Fruit fly (Drosophila melanogaster): Measurements from ENCODE around the gene RpL30.

The RpL30 gene

dm6 chr2L:19014032-19014880, 5.2 kb upstream of the RpL30 start (continued):
- peak; percentile 17 to 22 for TF ChIP-seq Pdp1 (GFP tag; optimal IDR thresholded peaks at IDR 0.05)
- no peak for TF ChIP-seq Sin3A (optimal IDR thresholded peaks at IDR 0.05)
- TF ChIP-seq CG1024 (GFP tag; IDR thresholded peaks at IDR 0.05), result no peak
- peak; percentile 47 for TF ChIP-seq E2f1 (GFP tag; IDR thresholded peaks at IDR 0.05)
- no peak for TF ChIP-seq Mad (GFP tag; optimal IDR thresholded peaks at IDR 0.05)
- no peak for TF ChIP-seq dmrt11E (tag; optimal IDR thresholded peaks at IDR 0.05)
- TF ChIP-seq CG8290 (GFP tag; optimal IDR thresholded peaks at IDR 0.05), result no peak
- peak in 1 of 2 experiments; percentile 25 for TF ChIP-seq CG8290 (tag; optimal IDR thresholded peaks at IDR 0.05)
- TF ChIP-seq aop (GFP tag; IDR thresholded peaks at IDR 0.05), result no peak
- no peak for TF ChIP-seq CG17328 (GFP tag; IDR thresholded peaks at IDR 0.05)
- no peak for TF ChIP-seq Spps (tag; optimal IDR thresholded peaks at IDR 0.05)
- TF ChIP-seq lola (GFP tag; optimal IDR thresholded peaks at IDR 0.05), result peak in 1 of 3 experiments; percentile 46
- peak; percentile 48; the same call in 1 of the 3 replicates for TF ChIP-seq tgo (GFP tag; IDR thresholded peaks at IDR 0.05)
- peak; percentile 72 for TF ChIP-seq ATbp (GFP tag; optimal IDR thresholded peaks at IDR 0.05)
- TF ChIP-seq Sox102F (GFP tag; optimal IDR thresholded peaks at IDR 0.05), result peak; percentile 78
- TF ChIP-seq Aef1 (GFP tag; IDR thresholded peaks at IDR 0.05), result peak; percentile 58; the same call in 2 of the 3 replicates
- peak; percentile 66 for TF ChIP-seq mirr (GFP tag; optimal IDR thresholded peaks at IDR 0.05)
- no peak for TF ChIP-seq CG2129 (GFP tag; IDR thresholded peaks at IDR 0.05; ENCODE audit: partially characterized antibody)
- peak; percentile 62 for TF ChIP-seq CG5180 (GFP tag; optimal IDR thresholded peaks at IDR 0.05)
- TF ChIP-seq ci (GFP tag; IDR thresholded peaks at IDR 0.05), result peak; percentile 17; the same call in 1 of the 3 replicates
- TF ChIP-seq CG11085 (GFP tag; IDR thresholded peaks at IDR 0.05), result 0 out of 2 replicates have a peak, but pooled peaks have one; percentile 42
- peak; percentile 50 for TF ChIP-seq CG14441 (GFP tag; IDR thresholded peaks at IDR 0.05)
- peak; percentile 58 for TF ChIP-seq ind (GFP tag; optimal IDR thresholded peaks at IDR 0.05)
- TF ChIP-seq CG30020 (tag; optimal IDR thresholded peaks at IDR 0.05), result no peak
- TF ChIP-seq CG6813 (GFP tag; optimal IDR thresholded peaks at IDR 0.05), result peak; percentile 70
- TF ChIP-seq CG7963 (GFP tag; IDR thresholded peaks at IDR 0.05; ENCODE audit: partially characterized antibody), result no peak
- TF ChIP-seq BtbVII (GFP tag; optimal IDR thresholded peaks at IDR 0.05), result peak; percentile 86
- TF ChIP-seq CG7839 (tag; optimal IDR thresholded peaks at IDR 0.05), result peak; percentile 87
- peak; percentile 34 for TF ChIP-seq kah (GFP tag; optimal IDR thresholded peaks at IDR 0.05)
- peak; percentile 24 for TF ChIP-seq schlank (tag; optimal IDR thresholded peaks at IDR 0.05)
- peak; percentile 54 for TF ChIP-seq stc (GFP tag; IDR thresholded peaks at IDR 0.05)
- no peak for TF ChIP-seq Atf-2 (GFP tag; optimal IDR thresholded peaks at IDR 0.05)
- TF ChIP-seq nerfin-1 (tag; optimal IDR thresholded peaks at IDR 0.05), result peak; percentile 69
- no peak for TF ChIP-seq Dref (GFP tag; IDR thresholded peaks at IDR 0.05)
- TF ChIP-seq CG10321 (GFP tag; IDR thresholded peaks at IDR 0.05), result no peak
- no peak for TF ChIP-seq CG33557 (GFP tag; optimal IDR thresholded peaks at IDR 0.05)
- no peak for TF ChIP-seq CG7786 (GFP tag; optimal IDR thresholded peaks at IDR 0.05)
- TF ChIP-seq hth (optimal IDR thresholded peaks at IDR 0.05), result no peak
- no peak for TF ChIP-seq cg (GFP tag; optimal IDR thresholded peaks at IDR 0.05)
- no peak for TF ChIP-seq Dp (GFP tag; optimal IDR thresholded peaks at IDR 0.05)
- no peak for TF ChIP-seq otp (GFP tag; IDR thresholded peaks at IDR 0.05)
- peak; percentile 51; the same call in 1 of the 2 replicates for TF ChIP-seq ranshi (GFP tag; IDR thresholded peaks at IDR 0.05)
- TF ChIP-seq dysf (GFP tag; IDR thresholded peaks at IDR 0.05), result peak; percentile 79
- no peak for TF ChIP-seq br (optimal IDR thresholded peaks at IDR 0.05)
- no peak for TF ChIP-seq klu (GFP tag; IDR thresholded peaks at IDR 0.05)
- peak; percentile 24 for TF ChIP-seq CG18764 (GFP tag; optimal IDR thresholded peaks at IDR 0.05)
- TF ChIP-seq CG10431 (GFP tag; optimal IDR thresholded peaks at IDR 0.05), result peak; percentile 37
- TF ChIP-seq CG16813 (GFP tag; IDR thresholded peaks at IDR 0.05; ENCODE audit: partially characterized antibody), result no peak
- TF ChIP-seq Max (GFP tag; optimal IDR thresholded peaks at IDR 0.05), result peak; percentile 36

Data from whole organism, embryonic.